Worm (Caenorhabditis elegans): ENCODE measurements around the gene srz-38.

ce11 chrIV:16346514-16346913 is 11.4 kb downstream of the srz-38 start, which contains the start of gene C35D6.3:
- TF ChIP-seq elt-2 (tag; optimal IDR thresholded peaks at IDR 0.05) = no peak
- no peak for TF ChIP-seq ceh-18 (tag; optimal IDR thresholded peaks at IDR 0.05)
- TF ChIP-seq nhr-11 (tag; optimal IDR thresholded peaks at IDR 0.05) = no peak
- no peak for TF ChIP-seq ttx-3 (tag; optimal IDR thresholded peaks at IDR 0.05)
- TF ChIP-seq ahr-1 (tag; optimal IDR thresholded peaks at IDR 0.05) = no peak
- TF ChIP-seq eyg-1 (tag; optimal IDR thresholded peaks at IDR 0.05) = no peak
- no peak for TF ChIP-seq sox-4 (tag; optimal IDR thresholded peaks at IDR 0.05)
- TF ChIP-seq pqm-1 (tag; optimal IDR thresholded peaks at IDR 0.05) = no peak
- no peak for TF ChIP-seq ama-1 (optimal IDR thresholded peaks at IDR 0.05)
- TF ChIP-seq npax-4 (tag; optimal IDR thresholded peaks at IDR 0.05) = no peak
- TF ChIP-seq zip-5 (tag; optimal IDR thresholded peaks at IDR 0.05) = no peak
- no peak for TF ChIP-seq dmd-4 (tag; optimal IDR thresholded peaks at IDR 0.05; ENCODE audit: borderline replicate concordance)
- no peak for TF ChIP-seq unc-86 (tag; optimal IDR thresholded peaks at IDR 0.05)
- no peak for TF ChIP-seq nhr-232 (tag; optimal IDR thresholded peaks at IDR 0.05)
